Worm (Caenorhabditis elegans) whole organism, young adult: ENCODE measurements around the gene bath-23.

Experiments used
- gei-17 ChIP-seq: fragments of 200-800 bp; sonication (Bioruptor generic); optimal IDR thresholded peaks from 2 replicates; lab custom pipeline; 2018; ENCODE audit warnings: mild to moderate bottlenecking, missing genetic modification characterization, missing compliant biosample characterization
- snpc-1.3 ChIP-seq: sonication (generic microtip); optimal IDR thresholded peaks from 2 replicates; lab custom pipeline; 2017; ENCODE audit warnings: missing genetic modification characterization, mild to moderate bottlenecking, missing compliant biosample characterization, antibody characterized with exemption, moderate library complexity, missing genotype, missing genetic modification reagents; ENCODE audit not compliant: insufficient read depth

DNA sequence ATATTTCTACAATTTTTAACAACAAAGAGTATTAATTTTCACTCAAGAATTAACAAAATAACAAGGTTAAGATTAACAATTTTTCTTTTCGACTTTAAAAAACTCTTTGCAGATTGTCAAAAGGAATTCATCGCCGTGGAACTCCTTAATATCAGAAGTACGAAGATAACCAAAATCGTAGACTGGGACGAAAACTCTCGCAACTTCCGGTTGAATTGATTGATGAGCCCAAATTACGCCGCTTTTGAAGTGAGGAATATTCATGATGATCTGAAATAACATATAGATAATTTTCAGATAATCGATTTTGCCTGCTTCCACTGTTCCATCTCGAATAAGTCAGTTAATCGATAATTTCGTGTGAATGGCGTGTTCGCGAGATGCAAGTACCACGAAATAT lies 27.4 kb upstream of the bath-23 start, which contains the start of gene F14D2.15:
- TF ChIP-seq snpc-1.3 (tag; lab: Kevin White, UChicago) (no peak), gei-17 (no peak)
